Worm (Caenorhabditis elegans) whole organism, midembryonic: ENCODE data around the gene erd-2.2.

Experiments
- T22C8.4 ChIP-seq: fragments of 200-800 bp; sonication (Bioruptor generic); IDR thresholded peaks from 2 replicates; pipeline ENCODE4 v1.3.6; 2022; ENCODE audit warnings: missing genetic modification characterization, missing compliant biosample characterization
- cog-1 ChIP-seq: sonication (generic microtip); optimal IDR thresholded peaks from 2 replicates; lab custom pipeline; 2016; ENCODE audit warnings: missing genetic modification characterization, missing compliant biosample characterization
- klf-2 ChIP-seq: fragments of 200-800 bp; sonication (Bioruptor generic); conservative IDR thresholded peaks from 2 replicates; pipeline ENCODE4 v1.3.6; 2022; ENCODE audit warnings: missing genetic modification reagents, missing genetic modification characterization, missing compliant biosample characterization
- ref-1 ChIP-seq: fragments of 200-800 bp; sonication (Bioruptor generic); conservative IDR thresholded peaks from 2 replicates; pipeline ENCODE4 v1.3.6; 2022; ENCODE audit warnings: missing genetic modification reagents, missing genetic modification characterization, missing compliant biosample characterization
- ztf-29 ChIP-seq: fragments of 200-800 bp; sonication (Bioruptor generic); IDR thresholded peaks from 2 replicates; pipeline ENCODE4 v1.3.6; 2022; ENCODE audit warnings: missing genetic modification reagents, missing genetic modification characterization, missing compliant biosample characterization

- TF ChIP-seq ztf-29 (GFP tag; lab: Robert Waterston, UW) (no peak), klf-2 (GFP tag; lab: Robert Waterston, UW) (no peak), T22C8.4 (GFP tag; lab: Robert Waterston, UW) (no peak), ref-1 (GFP tag; lab: Robert Waterston, UW) (no peak), cog-1 (no peak)
Measured at ce11 chrIII:5883517-5883916, 23.3 kb upstream of the erd-2.2 start.
